Fruit fly (Drosophila melanogaster) whole organism, embryonic: ENCODE measurements around the gene Nup160.

Source experiments
- Abd-B ChIP-seq: fragments of 200-800 bp; sonication (Bioruptor generic); optimal IDR thresholded peaks from 2 replicates; lab custom pipeline; 2018; ENCODE audit warnings: missing biosample characterization, mild to moderate bottlenecking, missing genetic modification characterization, moderate library complexity
- Blimp-1 ChIP-seq: fragments of 200-800 bp; sonication (Bioruptor generic); optimal IDR thresholded peaks from 3 replicates; lab custom pipeline; 2018; ENCODE audit warnings: missing biosample characterization, missing genetic modification characterization, mild to moderate bottlenecking, moderate library complexity, missing genetic modification reagents
- CG12071 ChIP-seq: fragments of 200-800 bp; sonication (Bioruptor generic); optimal IDR thresholded peaks from 3 replicates; lab custom pipeline; 2018; ENCODE audit warnings: missing biosample characterization, mild to moderate bottlenecking, missing genetic modification characterization
- CG1233 ChIP-seq: fragments of 200-800 bp; sonication (Bioruptor generic); optimal IDR thresholded peaks from 4 replicates; lab custom pipeline; 2018; ENCODE audit warnings: missing biosample characterization, mild to moderate bottlenecking, missing genetic modification characterization
- CG12391 ChIP-seq: fragments of 200-800 bp; sonication (Bioruptor generic); optimal IDR thresholded peaks from 3 replicates; lab custom pipeline; 2018; ENCODE audit warnings: missing biosample characterization, mild to moderate bottlenecking, missing genetic modification characterization, moderate library complexity
- CG13123 ChIP-seq: fragments of 200-800 bp; sonication (Bioruptor generic); optimal IDR thresholded peaks from 2 replicates; lab custom pipeline; 2016; ENCODE audit warnings: missing biosample characterization, missing genetic modification characterization
- CG15601 ChIP-seq: fragments of 200-800 bp; sonication (Bioruptor generic); optimal IDR thresholded peaks from 3 replicates; lab custom pipeline; 2019; ENCODE audit warnings: missing biosample characterization, mild to moderate bottlenecking, missing genetic modification characterization, moderate library complexity
- CG16779 ChIP-seq: fragments of 200-800 bp; sonication (Bioruptor generic); IDR thresholded peaks from 2 replicates; pipeline ENCODE4 v1.3.6; 2022; ENCODE audit warnings: missing biosample characterization, missing genetic modification characterization
- CG16813 ChIP-seq: fragments of 200-800 bp; sonication (Bioruptor generic); IDR thresholded peaks from 3 replicates; pipeline ENCODE4 v1.3.6; 2022; ENCODE audit warnings: missing biosample characterization, missing genetic modification characterization; ENCODE audit not compliant: partially characterized antibody
- CG17328 ChIP-seq: fragments of 200-800 bp; sonication (Bioruptor generic); IDR thresholded peaks from 2 replicates; pipeline ENCODE4 v1.3.6; 2022; ENCODE audit warnings: missing biosample characterization, missing genetic modification characterization
- CG1832 ChIP-seq: fragments of 200-800 bp; sonication (Bioruptor generic); optimal IDR thresholded peaks from 2 replicates; lab custom pipeline; 2017; ENCODE audit warnings: missing biosample characterization, mild to moderate bottlenecking, missing genetic modification characterization, inconsistent platforms
- CG18619 ChIP-seq: fragments of 200-800 bp; sonication (Bioruptor generic); optimal IDR thresholded peaks from 3 replicates; lab custom pipeline; 2017; ENCODE audit warnings: missing biosample characterization, mild to moderate bottlenecking, missing genetic modification characterization
- CG2875 ChIP-seq: fragments of 200-800 bp; sonication (Bioruptor generic); optimal IDR thresholded peaks from 2 replicates; lab custom pipeline; 2017; ENCODE audit warnings: missing biosample characterization, mild to moderate bottlenecking, missing genetic modification characterization, missing genetic modification reagents
- CG33557 ChIP-seq: fragments of 200-800 bp; sonication (Bioruptor generic); optimal IDR thresholded peaks from 2 replicates; lab custom pipeline; 2019; ENCODE audit warnings: missing biosample characterization, mild to moderate bottlenecking, missing genetic modification characterization, moderate library complexity
- CG3995 ChIP-seq: fragments of 200-800 bp; sonication (Bioruptor generic); optimal IDR thresholded peaks from 3 replicates; lab custom pipeline; 2016; ENCODE audit warnings: missing biosample characterization, missing genetic modification characterization
- CG4282 ChIP-seq: fragments of 200-800 bp; sonication (Bioruptor generic); optimal IDR thresholded peaks from 2 replicates; lab custom pipeline; 2016; ENCODE audit warnings: missing biosample characterization, missing genetic modification characterization
- CG6175 ChIP-seq: fragments of 200-800 bp; sonication (Bioruptor generic); IDR thresholded peaks from 3 replicates; pipeline ENCODE4 v1.3.6; 2022; ENCODE audit warnings: missing biosample characterization, missing genetic modification characterization
- CG6791 ChIP-seq: fragments of 200-800 bp; sonication (Bioruptor generic); IDR thresholded peaks from 3 replicates; pipeline ENCODE4 v1.3.6; 2022; ENCODE audit warnings: missing biosample characterization, missing genetic modification characterization; ENCODE audit not compliant: partially characterized antibody
- CG7372 ChIP-seq: fragments of 200-800 bp; sonication (Bioruptor generic); IDR thresholded peaks from 2 replicates; pipeline ENCODE4 v1.3.6; 2022; ENCODE audit warnings: missing biosample characterization, missing genetic modification characterization
- CG9437 ChIP-seq: fragments of 200-800 bp; sonication (Bioruptor generic); optimal IDR thresholded peaks from 2 replicates; lab custom pipeline; 2018; ENCODE audit warnings: missing biosample characterization, mild to moderate bottlenecking, missing genetic modification characterization
- CG9727 ChIP-seq: fragments of 200-800 bp; sonication (Bioruptor generic); optimal IDR thresholded peaks from 3 replicates; lab custom pipeline; 2017; ENCODE audit warnings: missing biosample characterization, mild to moderate bottlenecking, missing genetic modification characterization
- CG9876 ChIP-seq: fragments of 200-800 bp; sonication (Bioruptor generic); optimal IDR thresholded peaks from 2 replicates; lab custom pipeline; 2016; ENCODE audit warnings: missing biosample characterization, missing genetic modification characterization
- CoRest ChIP-seq: fragments of 200-800 bp; sonication (Bioruptor generic); optimal IDR thresholded peaks from 3 replicates; lab custom pipeline; 2018; ENCODE audit warnings: missing biosample characterization, mild to moderate bottlenecking, missing genetic modification characterization, moderate library complexity
- Dad ChIP-seq: fragments of 200-800 bp; sonication (Bioruptor generic); optimal IDR thresholded peaks from 3 replicates; lab custom pipeline; 2016; ENCODE audit warnings: missing biosample characterization, missing genetic modification characterization
- Dp ChIP-seq: fragments of 200-800 bp; sonication (Bioruptor generic); optimal IDR thresholded peaks from 2 replicates; lab custom pipeline; 2018; ENCODE audit warnings: missing biosample characterization, mild to moderate bottlenecking, missing genetic modification characterization, moderate library complexity
- GATAe ChIP-seq: fragments of 200-800 bp; sonication (Bioruptor generic); conservative IDR thresholded peaks from 2 replicates; pipeline ENCODE4 v1.3.6; 2022; ENCODE audit warnings: missing biosample characterization, missing genetic modification characterization
- Kr ChIP-seq: fragments of 200-800 bp; sonication (Bioruptor generic); optimal IDR thresholded peaks from 2 replicates; lab custom pipeline; 2017; ENCODE audit warnings: missing biosample characterization, mild to moderate bottlenecking, missing genetic modification characterization
- Nf-YB ChIP-seq: fragments of 200-800 bp; sonication (Bioruptor generic); optimal IDR thresholded peaks from 3 replicates; lab custom pipeline; 2019; ENCODE audit warnings: missing biosample characterization, mild to moderate bottlenecking, missing genetic modification characterization, moderate library complexity
- ab ChIP-seq: fragments of 200-800 bp; sonication (Bioruptor generic); optimal IDR thresholded peaks from 2 replicates; lab custom pipeline; 2016; ENCODE audit warnings: missing biosample characterization, missing genetic modification characterization
- abd-A ChIP-seq: fragments of 200-800 bp; sonication (Bioruptor generic); optimal IDR thresholded peaks from 3 replicates; lab custom pipeline; 2019; ENCODE audit warnings: missing biosample characterization, mild to moderate bottlenecking, missing genetic modification characterization, moderate library complexity
- al ChIP-seq: fragments of 200-800 bp; sonication (Bioruptor generic); IDR thresholded peaks from 2 replicates; pipeline ENCODE4 v1.3.6; 2022; ENCODE audit warnings: missing biosample characterization, missing genetic modification characterization
- br ChIP-seq: fragments of >200 bp; optimal IDR thresholded peaks from 2 replicates; lab custom pipeline; 2017
- cato ChIP-seq: fragments of 200-800 bp; sonication (Bioruptor generic); optimal IDR thresholded peaks from 2 replicates; lab custom pipeline; 2016; ENCODE audit warnings: missing biosample characterization, missing genetic modification characterization, borderline replicate concordance
- corto ChIP-seq: fragments of 200-800 bp; sonication (Bioruptor generic); optimal IDR thresholded peaks from 2 replicates; lab custom pipeline; 2016; ENCODE audit warnings: missing biosample characterization, mild to moderate bottlenecking, missing genetic modification characterization, moderate library complexity
- crc ChIP-seq: fragments of 200-800 bp; sonication (Bioruptor generic); optimal IDR thresholded peaks from 2 replicates; lab custom pipeline; 2016; ENCODE audit warnings: missing biosample characterization, missing genetic modification characterization
- crp ChIP-seq, 2 experiments: fragments of 200-800 bp; sonication (Bioruptor generic); optimal IDR thresholded peaks; 2 replicates in 1 of 2; 3 replicates in 1 of 2; lab custom pipeline; 2017; ENCODE audit warnings: missing biosample characterization in 2 of 2, missing genetic modification characterization in 2 of 2, mild to moderate bottlenecking in 1 of 2, moderate library complexity in 1 of 2
- cwo ChIP-seq: fragments of 200-800 bp; sonication (Bioruptor generic); optimal IDR thresholded peaks from 3 replicates; lab custom pipeline; 2017; ENCODE audit warnings: missing biosample characterization, missing genetic modification characterization, mild to moderate bottlenecking, moderate library complexity, missing genetic modification reagents
- dan ChIP-seq: fragments of 200-800 bp; sonication (Bioruptor generic); IDR thresholded peaks from 2 replicates; pipeline ENCODE4 v1.3.6; 2022; ENCODE audit warnings: missing biosample characterization, missing genetic modification characterization
- dati ChIP-seq: fragments of 200-800 bp; sonication (Bioruptor generic); IDR thresholded peaks from 2 replicates; pipeline ENCODE4 v1.3.6; 2022; ENCODE audit warnings: missing biosample characterization, missing genetic modification characterization
- fd102C ChIP-seq: fragments of 200-800 bp; sonication (Bioruptor generic); optimal IDR thresholded peaks from 2 replicates; lab custom pipeline; 2018; ENCODE audit warnings: missing biosample characterization, mild to moderate bottlenecking, missing genetic modification characterization, moderate library complexity
- gcm ChIP-seq: fragments of 200-800 bp; sonication (Bioruptor generic); optimal IDR thresholded peaks from 2 replicates; lab custom pipeline; 2019; ENCODE audit warnings: missing biosample characterization, mild to moderate bottlenecking, missing genetic modification characterization, moderate library complexity
- gsb-n ChIP-seq: fragments of 200-800 bp; sonication (Bioruptor generic); optimal IDR thresholded peaks from 3 replicates; lab custom pipeline; 2018; ENCODE audit warnings: missing biosample characterization, mild to moderate bottlenecking, missing genetic modification characterization
- inv ChIP-seq: fragments of 200-800 bp; sonication (Bioruptor generic); IDR thresholded peaks from 2 replicates; pipeline ENCODE4 v1.3.6; 2022; ENCODE audit warnings: missing biosample characterization, missing genetic modification characterization; ENCODE audit not compliant: partially characterized antibody
- jing ChIP-seq: fragments of 200-800 bp; sonication (Bioruptor generic); optimal IDR thresholded peaks from 2 replicates; lab custom pipeline; 2018; ENCODE audit warnings: missing biosample characterization, mild to moderate bottlenecking, missing genetic modification characterization
- odd ChIP-seq: fragments of 200-800 bp; sonication (Bioruptor generic); optimal IDR thresholded peaks from 2 replicates; lab custom pipeline; 2017; ENCODE audit warnings: missing biosample characterization, mild to moderate bottlenecking, missing genetic modification characterization
- otp ChIP-seq: fragments of 200-800 bp; sonication (Bioruptor generic); IDR thresholded peaks from 3 replicates; pipeline ENCODE4, ENCODE4 v1.3.6; 2022; ENCODE audit warnings: missing biosample characterization, missing genetic modification characterization
- sim ChIP-seq: fragments of 200-800 bp; sonication (Bioruptor generic); IDR thresholded peaks from 2 replicates; pipeline ENCODE4 v1.3.6; 2022; ENCODE audit warnings: missing biosample characterization, missing genetic modification characterization
- ssp ChIP-seq: fragments of 200-800 bp; sonication (Bioruptor generic); IDR thresholded peaks from 2 replicates; pipeline ENCODE4 v1.3.6; 2022; ENCODE audit warnings: missing biosample characterization, missing genetic modification characterization
- tll ChIP-seq, 2 experiments: fragments of 200-800 bp in 1 of 2; fragments of >200 bp in 1 of 2; sonication (Bioruptor generic) in 1 of 2; optimal IDR thresholded peaks; 2 replicates each; lab custom pipeline; 2017 to 2019; ENCODE audit warnings: missing biosample characterization in 2 of 2, missing genetic modification characterization in 2 of 2, mild to moderate bottlenecking in 1 of 2, moderate library complexity in 1 of 2
- wdn ChIP-seq: fragments of 200-800 bp; sonication (Bioruptor generic); IDR thresholded peaks from 2 replicates; pipeline ENCODE4 v1.3.6; 2022; ENCODE audit warnings: missing biosample characterization, missing genetic modification characterization

Gene Nup160

dm6 chr2L:11106562-11106962 lies 17.0 kb upstream of the Nup160 start, which contains the start of gene Reps (continued):
- TF ChIP-seq CG18619 (peak; percentile 97), CG6175 (GFP tag; lab: Robert Waterston, UW) (peak; percentile 97), ab (GFP tag; lab: Kevin White, UChicago) (peak; percentile 95), GATAe (peak; percentile 98), CG33557 (peak; percentile 98), CG16813 (GFP tag; lab: Robert Waterston, UW) (peak; percentile 68), CG2875 (peak; percentile 97), inv (GFP tag; lab: Robert Waterston, UW) (peak; percentile 52; the same call in 1 of the 2 replicates), tll (GFP tag; optimal IDR thresholded peaks at IDR 0.05; lab: Kevin White, UChicago) (peak; percentile 75 to 82), Blimp-1 (GFP tag; lab: Kevin White, UChicago) (peak; percentile 97), fd102C (GFP tag; lab: Kevin White, UChicago) (peak; percentile 93), CG9876 (GFP tag; lab: Kevin White, UChicago) (peak; percentile 96), CG12071 (GFP tag; lab: Kevin White, UChicago) (peak; percentile 96), gcm (GFP tag; lab: Kevin White, UChicago) (peak; percentile 97), Nf-YB (GFP tag; lab: Kevin White, UChicago) (peak; percentile 88), CoRest (tag; lab: Kevin White, UChicago) (peak; percentile 99), cato (GFP tag; lab: Kevin White, UChicago) (peak; percentile 98), CG4282 (GFP tag; lab: Kevin White, UChicago) (peak; percentile 92), CG16779 (GFP tag; lab: Robert Waterston, UW) (peak; percentile 95), CG9437 (peak; percentile 92), ssp (peak; percentile 94), otp (peak; percentile 98), dan (GFP tag; lab: Robert Waterston, UW) (peak; percentile 98), crp (GFP tag; optimal IDR thresholded peaks at IDR 0.05; lab: Kevin White, UChicago) (peak; percentile 33 to 84), sim (peak; percentile 98), jing (GFP tag; lab: Kevin White, UChicago) (peak; percentile 97), CG3995 (GFP tag; lab: Kevin White, UChicago) (peak; percentile 83), CG17328 (GFP tag; lab: Robert Waterston, UW) (peak; percentile 99), wdn (GFP tag; lab: Robert Waterston, UW) (peak; percentile 99), al (peak; percentile 98), CG1832 (GFP tag; lab: Kevin White, UChicago) (no peak), CG15601 (tag; lab: Kevin White, UChicago) (peak; percentile 97), CG12391 (peak; percentile 99), CG13123 (peak; percentile 97), gsb-n (peak; percentile 98), br (lab: Kevin White, UChicago) (no peak), Kr (GFP tag; lab: Kevin White, UChicago) (peak; percentile 63), CG7372 (GFP tag; lab: Robert Waterston, UW) (peak; percentile 99), CG9727 (GFP tag; lab: Kevin White, UChicago) (peak; percentile 99), crc (GFP tag; lab: Kevin White, UChicago) (peak; percentile 94), corto (GFP tag; lab: Kevin White, UChicago) (peak; percentile 90), cwo (peak; percentile 95), dati (GFP tag; lab: Robert Waterston, UW) (peak; percentile 97), Abd-B (GFP tag; lab: Kevin White, UChicago) (peak; percentile 99), CG6791 (peak; percentile 79), Dad (peak; percentile 98), Dp (GFP tag; lab: Kevin White, UChicago) (peak; percentile 55), odd (GFP tag; lab: Kevin White, UChicago) (peak; percentile 93), CG1233 (peak; percentile 98), abd-A (tag; lab: Kevin White, UChicago) (no peak)
